Fruit fly (Drosophila melanogaster) whole organism, pupa: ENCODE data around the gene GCS2alpha.

ENCODE experiments used
- CG12605 ChIP-seq: fragments of 200-800 bp; sonication (Bioruptor generic); IDR thresholded peaks from 2 replicates; pipeline ENCODE4 v1.3.6; 2022; ENCODE audit warnings: missing biosample characterization, missing genetic modification characterization
- CG13204 ChIP-seq: fragments of 200-800 bp; sonication (Bioruptor generic); optimal IDR thresholded peaks from 2 replicates; lab custom pipeline; 2018; ENCODE audit warnings: missing biosample characterization, mild to moderate bottlenecking, missing genetic modification characterization, moderate library complexity
- CG15710 ChIP-seq: fragments of 200-800 bp; sonication (Bioruptor generic); optimal IDR thresholded peaks from 2 replicates; lab custom pipeline; 2018; ENCODE audit warnings: missing biosample characterization, mild to moderate bottlenecking, missing genetic modification characterization, moderate library complexity
- CG32121 ChIP-seq: fragments of 200-800 bp; sonication (Bioruptor generic); IDR thresholded peaks from 2 replicates; pipeline ENCODE4 v1.3.6; 2022; ENCODE audit warnings: missing biosample characterization, missing genetic modification characterization
- CG8159 ChIP-seq: fragments of 200-800 bp; sonication (Bioruptor generic); optimal IDR thresholded peaks from 3 replicates; lab custom pipeline; 2018; ENCODE audit warnings: missing biosample characterization, mild to moderate bottlenecking, missing genetic modification characterization, moderate library complexity
- CG8301 ChIP-seq: fragments of 200-800 bp; sonication (Bioruptor generic); optimal IDR thresholded peaks from 2 replicates; lab custom pipeline; 2018; ENCODE audit warnings: missing biosample characterization, mild to moderate bottlenecking, missing genetic modification characterization
- CG9948 ChIP-seq: fragments of 200-800 bp; sonication (Bioruptor generic); optimal IDR thresholded peaks from 2 replicates; lab custom pipeline; 2018; ENCODE audit warnings: missing biosample characterization, mild to moderate bottlenecking, missing genetic modification characterization, moderate library complexity
- EcR ChIP-seq: fragments of 200-800 bp; sonication (Bioruptor generic); optimal IDR thresholded peaks from 3 replicates; lab custom pipeline; 2019; ENCODE audit warnings: missing biosample characterization, missing genetic modification characterization, mild to moderate bottlenecking, moderate library complexity, missing genetic modification reagents
- Ets98B ChIP-seq: fragments of 200-800 bp; sonication (Bioruptor generic); IDR thresholded peaks from 2 replicates; pipeline ENCODE4 v1.3.6; 2022; ENCODE audit warnings: missing biosample characterization, missing genetic modification characterization
- Pif1A ChIP-seq: fragments of 200-800 bp; sonication (Bioruptor generic); optimal IDR thresholded peaks from 3 replicates; lab custom pipeline; 2016; ENCODE audit warnings: missing biosample characterization, missing genetic modification characterization
- fd96Ca ChIP-seq: fragments of 200-800 bp; sonication (Bioruptor generic); IDR thresholded peaks from 3 replicates; pipeline ENCODE4 v1.3.6; 2022; ENCODE audit warnings: missing biosample characterization, missing genetic modification characterization
- rn ChIP-seq: fragments of 200-800 bp; sonication (Bioruptor generic); IDR thresholded peaks from 2 replicates; pipeline ENCODE4 v1.3.6; 2022; ENCODE audit warnings: missing biosample characterization, missing genetic modification characterization

dm6 chrX:21593907-21594306, 11.2 kb downstream of the GCS2alpha start:
- TF ChIP-seq CG13204 (no peak), CG12605 (GFP tag; lab: Robert Waterston, UW) (peak; percentile 84), EcR (no peak), CG8301 (tag; lab: Kevin White, UChicago) (peak; percentile 89), CG8159 (peak; percentile 86), Ets98B (GFP tag; lab: Robert Waterston, UW) (peak; percentile 88), CG15710 (tag; lab: Kevin White, UChicago) (peak; percentile 64), fd96Ca (GFP tag; lab: Robert Waterston, UW) (peak; percentile 94), rn (GFP tag; lab: Robert Waterston, UW) (peak; percentile 53), Pif1A (peak; percentile 91), CG32121 (peak; percentile 76), CG9948 (peak; percentile 73)
